Worm (Caenorhabditis elegans) whole organism, L4 larva: ENCODE results near the gene K10B3.5.

ENCODE experiments used
- F10B5.3 ChIP-seq: sonication (generic microtip); optimal IDR thresholded peaks from 2 replicates; lab custom pipeline; 2016; ENCODE audit warnings: mild to moderate bottlenecking, missing genetic modification characterization, missing compliant biosample characterization
- F26F4.8 ChIP-seq: fragments of 200-800 bp; sonication (Bioruptor generic); conservative IDR thresholded peaks from 2 replicates; pipeline ENCODE4 v1.3.6; 2022; ENCODE audit warnings: missing genetic modification characterization, missing compliant biosample characterization
- ZK337.2 ChIP-seq: fragments of 200-800 bp; sonication (Bioruptor generic); IDR thresholded peaks from 2 replicates; pipeline ENCODE4 v1.3.6; 2022; ENCODE audit warnings: missing genetic modification reagents, missing genetic modification characterization, missing compliant biosample characterization
- arid-1 ChIP-seq: fragments of 200-800 bp; sonication (Bioruptor generic); conservative IDR thresholded peaks from 2 replicates; pipeline ENCODE4 v1.3.6; 2022; ENCODE audit warnings: missing genetic modification reagents, missing genetic modification characterization, missing compliant biosample characterization
- ceh-20 ChIP-seq: fragments of 200-800 bp; sonication (Bioruptor generic); IDR thresholded peaks from 2 replicates; pipeline ENCODE4 v1.3.6; 2022; ENCODE audit warnings: missing genetic modification reagents, missing genetic modification characterization, missing compliant biosample characterization
- ceh-28 ChIP-seq: fragments of 150-350 bp; optimal IDR thresholded peaks from 2 replicates; lab custom pipeline; 2014; ENCODE audit warnings: missing biosample characterization, missing genetic modification reagents, missing genetic modification characterization
- ceh-44 ChIP-seq: fragments of 200-800 bp; sonication (Bioruptor generic); IDR thresholded peaks from 2 replicates; pipeline ENCODE4 v1.3.6; 2022; ENCODE audit warnings: missing genetic modification reagents, missing genetic modification characterization, missing compliant biosample characterization
- daf-12 ChIP-seq: fragments of 150-350 bp; optimal IDR thresholded peaks from 2 replicates; lab custom pipeline; 2014; ENCODE audit warnings: missing biosample characterization, missing genetic modification reagents, missing genetic modification characterization
- daf-16 ChIP-seq, 3 experiments: sonication (generic microtip); optimal IDR thresholded peaks; 2 replicates each; lab custom pipeline; 2016 to 2017; ENCODE audit warnings: missing genetic modification characterization in 3 of 3, missing genetic modification reagents in 3 of 3, mild to moderate bottlenecking in 2 of 3, missing compliant biosample characterization in 2 of 3, missing biosample characterization in 1 of 3, moderate library complexity in 1 of 3
- daf-19 ChIP-seq: fragments of 200-800 bp; sonication (Bioruptor generic); conservative IDR thresholded peaks from 2 replicates; pipeline ENCODE4 v1.3.6; 2022; ENCODE audit warnings: missing genetic modification characterization, missing compliant biosample characterization
- dmd-6 ChIP-seq: fragments of 200-800 bp; sonication (Bioruptor generic); IDR thresholded peaks from 2 replicates; pipeline ENCODE4 v1.3.6; 2022; ENCODE audit warnings: missing genetic modification reagents, missing genetic modification characterization, missing compliant biosample characterization
- dpl-1 ChIP-seq: fragments of 150-350 bp; optimal IDR thresholded peaks from 2 replicates; lab custom pipeline; 2014; ENCODE audit warnings: missing biosample characterization, missing genetic modification reagents, missing genetic modification characterization
- duxl-1 ChIP-seq: sonication (generic microtip); optimal IDR thresholded peaks from 2 replicates; lab custom pipeline; 2016; ENCODE audit warnings: mild to moderate bottlenecking, missing genetic modification characterization, moderate library complexity, missing compliant biosample characterization; ENCODE audit not compliant: poor library complexity
- dve-1 ChIP-seq: sonication (generic microtip); optimal IDR thresholded peaks from 2 replicates; lab custom pipeline; 2017; ENCODE audit warnings: antibody characterized with exemption, mild to moderate bottlenecking, missing genetic modification characterization, missing compliant biosample characterization; ENCODE audit not compliant: insufficient read depth
- egl-27 ChIP-seq: sonication (generic microtip); optimal IDR thresholded peaks from 3 replicates; lab custom pipeline; 2017; ENCODE audit warnings: missing biosample characterization, missing genetic modification reagents, missing genetic modification characterization
- hif-1 ChIP-seq, 2 experiments: sonication (generic microtip); optimal IDR thresholded peaks; 2 replicates each; lab custom pipeline; 2016 to 2017; ENCODE audit warnings: missing compliant biosample characterization in 2 of 2, missing genetic modification characterization in 2 of 2, missing genetic modification reagents in 2 of 2, missing genotype in 2 of 2, mild to moderate bottlenecking in 1 of 2
- hlh-11 ChIP-seq: fragments of 200-800 bp; sonication (Bioruptor generic); optimal IDR thresholded peaks from 2 replicates; lab custom pipeline; 2018; ENCODE audit warnings: mild to moderate bottlenecking, missing genetic modification characterization, missing compliant biosample characterization
- hlh-30 ChIP-seq: sonication (generic microtip); optimal IDR thresholded peaks from 2 replicates; lab custom pipeline; 2017; ENCODE audit warnings: antibody characterized with exemption, mild to moderate bottlenecking, missing genetic modification characterization, missing compliant biosample characterization; ENCODE audit not compliant: insufficient read depth
- lin-15B ChIP-seq: fragments of 150-350 bp; sonication (generic microtip); optimal IDR thresholded peaks from 3 replicates; lab custom pipeline; 2014; ENCODE audit warnings: missing biosample characterization, missing genetic modification characterization
- lin-29 ChIP-seq: fragments of 200-800 bp; sonication (Bioruptor generic); IDR thresholded peaks from 2 replicates; pipeline ENCODE4 v1.3.6; 2022; ENCODE audit warnings: missing genetic modification reagents, missing genetic modification characterization, missing compliant biosample characterization
- lin-39 ChIP-seq: fragments of 150-350 bp; optimal IDR thresholded peaks from 2 replicates; lab custom pipeline; 2014; ENCODE audit warnings: missing biosample characterization, missing genetic modification reagents, missing genetic modification characterization
- madf-5 ChIP-seq, 2 experiments: fragments of 200-800 bp; sonication (Bioruptor generic); IDR thresholded peaks; 2 replicates each; pipeline ENCODE4 v1.3.6; 2022; ENCODE audit warnings: missing compliant biosample characterization in 2 of 2, missing genetic modification characterization in 2 of 2
- mdl-1 ChIP-seq, 2 experiments: fragments of 150-350 bp in 1 of 2; sonication (generic microtip) in 1 of 2; optimal IDR thresholded peaks; 2 replicates each; lab custom pipeline; 2014 to 2017; ENCODE audit warnings: missing biosample characterization in 2 of 2, missing genetic modification characterization in 2 of 2
- mdt-29 ChIP-seq: fragments of 200-800 bp; sonication (Bioruptor generic); IDR thresholded peaks from 2 replicates; pipeline ENCODE4 v1.3.6; 2022; ENCODE audit warnings: missing genetic modification reagents, missing genetic modification characterization, missing compliant biosample characterization
- mep-1 ChIP-seq: fragments of 150-350 bp; sonication (generic microtip); optimal IDR thresholded peaks from 3 replicates; lab custom pipeline; 2014; ENCODE audit warnings: missing biosample characterization, missing genetic modification characterization
- mes-2 ChIP-seq: sonication (generic microtip); optimal IDR thresholded peaks from 2 replicates; lab custom pipeline; 2016; ENCODE audit warnings: missing genotype, mild to moderate bottlenecking, missing genetic modification characterization, missing compliant biosample characterization; ENCODE audit not compliant: poor library complexity, severe bottlenecking
- mxl-2 ChIP-seq: fragments of 200-800 bp; sonication (Bioruptor generic); conservative IDR thresholded peaks from 2 replicates; pipeline ENCODE4 v1.3.6; 2022; ENCODE audit warnings: missing genetic modification reagents, missing genetic modification characterization, missing compliant biosample characterization
- nhr-10 ChIP-seq: fragments of 150-350 bp; optimal IDR thresholded peaks from 2 replicates; lab custom pipeline; 2014; ENCODE audit warnings: missing biosample characterization, missing genetic modification characterization
- nhr-102 ChIP-seq: sonication (generic microtip); optimal IDR thresholded peaks from 2 replicates; lab custom pipeline; 2016; ENCODE audit warnings: mild to moderate bottlenecking, missing genetic modification characterization, moderate library complexity, missing compliant biosample characterization
- nhr-11 ChIP-seq: fragments of 150-350 bp; optimal IDR thresholded peaks from 2 replicates; lab custom pipeline; 2014; ENCODE audit warnings: missing biosample characterization, missing genetic modification characterization
- nhr-28 ChIP-seq: fragments of 150-350 bp; optimal IDR thresholded peaks from 2 replicates; lab custom pipeline; 2014; ENCODE audit warnings: missing biosample characterization, missing genetic modification characterization
- nhr-41 ChIP-seq: fragments of 200-800 bp; sonication (Bioruptor generic); IDR thresholded peaks from 2 replicates; pipeline ENCODE4 v1.3.6; 2022; ENCODE audit warnings: missing genetic modification reagents, missing genetic modification characterization, missing compliant biosample characterization
- nhr-48 ChIP-seq: sonication (generic microtip); optimal IDR thresholded peaks from 2 replicates; lab custom pipeline; 2016; ENCODE audit warnings: mild to moderate bottlenecking, missing genetic modification characterization, missing compliant biosample characterization
- nhr-77 ChIP-seq: fragments of 150-350 bp; optimal IDR thresholded peaks from 2 replicates; lab custom pipeline; 2014; ENCODE audit warnings: missing biosample characterization, missing genetic modification characterization
- php-3 ChIP-seq: fragments of 200-800 bp; sonication (Bioruptor generic); IDR thresholded peaks from 2 replicates; pipeline ENCODE4 v1.3.6; 2022; ENCODE audit warnings: missing genetic modification reagents, missing genetic modification characterization, missing compliant biosample characterization
- pqm-1 ChIP-seq: sonication (generic microtip); optimal IDR thresholded peaks from 2 replicates; lab custom pipeline; 2017; ENCODE audit warnings: missing biosample characterization, missing genetic modification characterization
- rbr-2 ChIP-seq: sonication (generic microtip); optimal IDR thresholded peaks from 2 replicates; lab custom pipeline; 2016; ENCODE audit warnings: missing genotype, missing genetic modification characterization, missing compliant biosample characterization
- sdz-12 ChIP-seq: fragments of 200-800 bp; sonication (Bioruptor generic); optimal IDR thresholded peaks from 2 replicates; lab custom pipeline; 2018; ENCODE audit warnings: mild to moderate bottlenecking, missing genetic modification characterization, missing compliant biosample characterization
- skn-1 ChIP-seq: fragments of 150-350 bp; optimal IDR thresholded peaks from 2 replicates; lab custom pipeline; 2014; ENCODE audit warnings: missing biosample characterization, missing genetic modification characterization
- snpc-4 ChIP-seq: fragments of 150-350 bp; optimal IDR thresholded peaks from 2 replicates; lab custom pipeline; 2014; ENCODE audit warnings: missing biosample characterization, missing genetic modification characterization
- tra-1 ChIP-seq: fragments of 200-800 bp; sonication (Bioruptor generic); IDR thresholded peaks from 2 replicates; pipeline ENCODE4 v1.3.6; 2022; ENCODE audit warnings: missing genetic modification reagents, missing genetic modification characterization, missing compliant biosample characterization
- unc-39 ChIP-seq: sonication (generic microtip); optimal IDR thresholded peaks from 2 replicates; lab custom pipeline; 2017; ENCODE audit warnings: missing biosample characterization, missing genetic modification characterization
- unc-62 ChIP-seq, 3 experiments: fragments of 150-350 bp in 1 of 3; sonication (generic microtip); optimal IDR thresholded peaks in 2 of 3; peaks in 1 of 3; 1 replicate in 1 of 3; 2 replicates in 2 of 3; lab custom pipeline; 2014 to 2017; ENCODE audit warnings: missing biosample characterization in 3 of 3, missing genetic modification characterization in 3 of 3, missing genetic modification reagents in 3 of 3, missing genotype in 1 of 3
- zfp-2 ChIP-seq: sonication (generic microtip); optimal IDR thresholded peaks from 2 replicates; lab custom pipeline; 2016; ENCODE audit warnings: mild to moderate bottlenecking, missing genetic modification characterization, missing compliant biosample characterization
- zip-11 ChIP-seq: fragments of 200-800 bp; sonication (Bioruptor generic); IDR thresholded peaks from 2 replicates; pipeline ENCODE4 v1.3.6; 2022; ENCODE audit warnings: missing genetic modification characterization, missing compliant biosample characterization

Gene K10B3.5

ce11 chrX:3110576-3110975, 4.3 kb upstream of the K10B3.5 start, which contains the start of gene gpcp-1:
Gene gpcp-1, minus strand, starts transcription at chrX:3110628.
- TF ChIP-seq hlh-11 (tag; lab: Kevin White, UChicago) (peak; percentile 9), dve-1 (tag; lab: Kevin White, UChicago) (peak; percentile 18), nhr-77 (tag; lab: Kevin White, UChicago) (peak; percentile 30), mes-2 (tag; lab: Kevin White, UChicago) (peak; percentile 26), lin-39 (no peak), daf-16 (GFP tag; optimal IDR thresholded peaks at IDR 0.05; lab: Kevin White, UChicago) (no peak), daf-16 (tag; optimal IDR thresholded peaks at IDR 0.05; lab: Kevin White, UChicago) (peak; percentile 61), nhr-28 (tag; lab: Kevin White, UChicago) (peak; percentile 46), dmd-6 (GFP tag; lab: Robert Waterston, UW) (peak; percentile 37; the same call in 1 of the 2 replicates), duxl-1 (tag; lab: Kevin White, UChicago) (no peak), pqm-1 (tag; lab: Kevin White, UChicago) (peak; percentile 91)
- TF ChIP-seq, all 104 proteins: peak for 8

- TF ChIP-seq hif-1 (tag; optimal IDR thresholded peaks at IDR 0.05; lab: Kevin White, UChicago): peak in 1 of 2 experiments; percentile 74
- 0 out of 2 replicates have a peak, but pooled peaks have one; percentile 19 for TF ChIP-seq tra-1
- TF ChIP-seq nhr-48: no peak
- peak in 1 of 2 experiments; percentile 94 for TF ChIP-seq unc-62 (GFP tag; optimal IDR thresholded peaks at IDR 0.05 in 1 of 2; lab: Kevin White, UChicago)
- no peak for TF ChIP-seq unc-62 (tag; optimal IDR thresholded peaks at IDR 0.05; lab: Kevin White, UChicago)
- TF ChIP-seq hlh-11 (tag; lab: Kevin White, UChicago): peak; percentile 56
- TF ChIP-seq nhr-10 (tag; lab: Kevin White, UChicago): no peak
- TF ChIP-seq nhr-11 (tag; lab: Kevin White, UChicago): peak; percentile 65
- TF ChIP-seq dmd-6 (GFP tag; lab: Robert Waterston, UW): peak; percentile 31; the same call in 1 of the 2 replicates
- no peak for TF ChIP-seq skn-1
- no peak for TF ChIP-seq F10B5.3
- TF ChIP-seq mdt-29: peak; percentile 25; the same call in 1 of the 2 replicates
- peak; percentile 3 to 47 for TF ChIP-seq mdl-1 (tag; optimal IDR thresholded peaks at IDR 0.05; lab: Kevin White, UChicago)
- TF ChIP-seq hlh-30 (tag; lab: Kevin White, UChicago): peak; percentile 51
- TF ChIP-seq lin-29 (GFP tag; lab: Robert Waterston, UW): no peak
- no peak for TF ChIP-seq zip-11 (GFP tag; lab: Robert Waterston, UW)
- TF ChIP-seq daf-16 (GFP tag; optimal IDR thresholded peaks at IDR 0.05; lab: Kevin White, UChicago): peak in 1 of 2 experiments; percentile 98
- TF ChIP-seq daf-16 (tag; optimal IDR thresholded peaks at IDR 0.05; lab: Kevin White, UChicago): no peak
- TF ChIP-seq, all 104 proteins: peak for 10
Observed at ce11 chrX:3108603-3109002, 2.3 kb upstream of the K10B3.5 start.

ce11 chrX:3102817-3103216, 3.5 kb downstream of the K10B3.5 start:
- TF ChIP-seq dmd-6 (GFP tag; lab: Robert Waterston, UW): peak; percentile 26; the same call in 1 of the 2 replicates
- no peak for TF ChIP-seq zfp-2 (tag; lab: Kevin White, UChicago)
- TF ChIP-seq mep-1 (tag; lab: Kevin White, UChicago): peak; percentile 42
- no peak for TF ChIP-seq ceh-20 (GFP tag; lab: Robert Waterston, UW)
- TF ChIP-seq ceh-44 (GFP tag; lab: Robert Waterston, UW): no peak
- TF ChIP-seq nhr-41 (GFP tag; lab: Robert Waterston, UW): no peak
- no peak for TF ChIP-seq sdz-12 (GFP tag; lab: Kevin White, UChicago)
- no peak for TF ChIP-seq F26F4.8
- TF ChIP-seq unc-39 (tag; lab: Kevin White, UChicago): no peak
- no peak for TF ChIP-seq tra-1
- TF ChIP-seq snpc-4 (tag; lab: Kevin White, UChicago): no peak
- TF ChIP-seq mdl-1 (tag; optimal IDR thresholded peaks at IDR 0.05; lab: Kevin White, UChicago): no peak
- TF ChIP-seq php-3: 0 out of 2 replicates have a peak, but pooled peaks have one; percentile 7
- no peak for TF ChIP-seq arid-1
- no peak for TF ChIP-seq rbr-2 (tag; lab: Kevin White, UChicago)
- TF ChIP-seq daf-12: no peak
- TF ChIP-seq egl-27 (tag; lab: Kevin White, UChicago): no peak
- TF ChIP-seq lin-15B (tag; lab: Kevin White, UChicago): no peak
- TF ChIP-seq daf-19 (GFP tag; lab: Robert Waterston, UW): no peak
- no peak for TF ChIP-seq nhr-28 (tag; lab: Kevin White, UChicago)
- peak; percentile 35 for TF ChIP-seq dve-1 (tag; lab: Kevin White, UChicago)
- TF ChIP-seq mxl-2 (GFP tag; lab: Robert Waterston, UW): no peak
- no peak for TF ChIP-seq nhr-11 (tag; lab: Kevin White, UChicago)
- peak; percentile 10 for TF ChIP-seq ceh-28 (tag; lab: Kevin White, UChicago)
- no peak for TF ChIP-seq ZK337.2
- no peak for TF ChIP-seq madf-5 (GFP tag; IDR thresholded peaks at IDR 0.05; lab: Robert Waterston, UW)
- no peak for TF ChIP-seq nhr-102
- TF ChIP-seq dpl-1 (GFP tag; lab: Kevin White, UChicago): no peak
